Worm (Caenorhabditis elegans) whole organism, L1 larva: Measurements from ENCODE around the gene ttc-7.

Source experiments
- C16A3.4 ChIP-seq: fragments of 150-350 bp; optimal IDR thresholded peaks from 2 replicates; lab custom pipeline; 2014; ENCODE audit warnings: missing biosample characterization, missing genetic modification characterization
- C34B4.2 ChIP-seq: sonication (generic microtip); optimal IDR thresholded peaks from 2 replicates; lab custom pipeline; 2017; ENCODE audit warnings: mild to moderate bottlenecking, missing genetic modification characterization, missing compliant biosample characterization
- F16B12.6 ChIP-seq: fragments of 150-350 bp; optimal IDR thresholded peaks from 2 replicates; lab custom pipeline; 2014; ENCODE audit warnings: missing biosample characterization, missing genetic modification characterization
- aly-2 ChIP-seq: fragments of 150-350 bp; optimal IDR thresholded peaks from 2 replicates; lab custom pipeline; 2014; ENCODE audit warnings: missing biosample characterization, missing genetic modification characterization
- ama-1 ChIP-seq: fragments of 150-350 bp; optimal IDR thresholded peaks from 2 replicates; lab custom pipeline; 2014
- ceh-63 ChIP-seq: fragments of 200-800 bp; sonication (Bioruptor generic); optimal IDR thresholded peaks from 2 replicates; lab custom pipeline; 2018; ENCODE audit warnings: mild to moderate bottlenecking, missing genetic modification characterization, missing compliant biosample characterization
- ceh-82 ChIP-seq, 3 experiments: fragments of 150-350 bp in 1 of 3; sonication (generic microtip) in 2 of 3; optimal IDR thresholded peaks; 2 replicates each; lab custom pipeline; 2014 to 2017; ENCODE audit warnings: missing biosample characterization in 3 of 3, missing genetic modification characterization in 3 of 3
- ces-1 ChIP-seq: fragments of 150-350 bp; optimal IDR thresholded peaks from 2 replicates; lab custom pipeline; 2014; ENCODE audit warnings: missing biosample characterization, missing genetic modification reagents, missing genetic modification characterization
- dpl-1 ChIP-seq, 3 experiments: fragments of 150-350 bp in 2 of 3; sonication (generic microtip) in 1 of 3; optimal IDR thresholded peaks; 2 replicates each; lab custom pipeline; 2014 to 2017; ENCODE audit warnings: missing biosample characterization in 3 of 3, missing genetic modification characterization in 3 of 3, missing genetic modification reagents in 3 of 3
- efl-1 ChIP-seq, 4 experiments: fragments of 150-350 bp; optimal IDR thresholded peaks in 3 of 4; peaks in 1 of 4; 1 replicate in 1 of 4; 2 replicates in 3 of 4; lab custom pipeline; 2014; ENCODE audit warnings: missing biosample characterization in 2 of 4, missing genetic modification characterization in 2 of 4, missing genetic modification reagents in 2 of 4
- efl-3 ChIP-seq: fragments of 200-800 bp; sonication (Bioruptor generic); optimal IDR thresholded peaks from 2 replicates; lab custom pipeline; 2018; ENCODE audit warnings: mild to moderate bottlenecking, missing genetic modification characterization, missing compliant biosample characterization
- egl-13 ChIP-seq: sonication (generic microtip); optimal IDR thresholded peaks from 2 replicates; lab custom pipeline; 2016; ENCODE audit warnings: missing genotype, missing genetic modification reagents, missing genetic modification characterization, missing compliant biosample characterization
- egl-27 ChIP-seq, 2 experiments: fragments of 150-350 bp in 1 of 2; sonication (generic microtip); optimal IDR thresholded peaks; 3 replicates each; lab custom pipeline; 2017 to 2018; ENCODE audit warnings: missing biosample characterization in 2 of 2, missing genetic modification characterization in 2 of 2, missing genetic modification reagents in 2 of 2
- elt-2 ChIP-seq: sonication (generic microtip); optimal IDR thresholded peaks from 2 replicates; lab custom pipeline; 2016; ENCODE audit warnings: missing genetic modification characterization, mild to moderate bottlenecking, inconsistent platforms, missing compliant biosample characterization, missing genetic modification reagents
- ets-5 ChIP-seq: fragments of 200-800 bp; sonication (Bioruptor generic); IDR thresholded peaks from 2 replicates; pipeline ENCODE4 v1.3.6; 2022; ENCODE audit warnings: missing genetic modification characterization, missing compliant biosample characterization
- fos-1 ChIP-seq: fragments of 150-350 bp; optimal IDR thresholded peaks from 2 replicates; lab custom pipeline; 2014; ENCODE audit warnings: missing biosample characterization, missing genetic modification characterization
- grh-1 ChIP-seq: fragments of 200-800 bp; sonication (Bioruptor generic); IDR thresholded peaks from 2 replicates; pipeline ENCODE4 v1.3.6; 2022; ENCODE audit warnings: missing genetic modification reagents, missing genetic modification characterization, missing compliant biosample characterization
- hlh-17 ChIP-seq: fragments of 200-800 bp; sonication (Bioruptor generic); optimal IDR thresholded peaks from 2 replicates; lab custom pipeline; 2018; ENCODE audit warnings: missing genetic modification characterization, mild to moderate bottlenecking, missing compliant biosample characterization, moderate library complexity, borderline replicate concordance
- hpl-2 ChIP-seq: fragments of 150-350 bp; optimal IDR thresholded peaks from 2 replicates; lab custom pipeline; 2014; ENCODE audit warnings: missing biosample characterization, missing genetic modification reagents, missing genetic modification characterization
- isw-1 ChIP-seq: fragments of 200-800 bp; sonication (Bioruptor generic); IDR thresholded peaks from 2 replicates; pipeline ENCODE4 v1.3.6; 2022; ENCODE audit warnings: missing genetic modification characterization, missing compliant biosample characterization
- lin-14 ChIP-seq: fragments of 200-800 bp; sonication (Bioruptor generic); optimal IDR thresholded peaks from 2 replicates; lab custom pipeline; 2018; ENCODE audit warnings: mild to moderate bottlenecking, missing genetic modification characterization, moderate library complexity, missing compliant biosample characterization
- lin-35 ChIP-seq, 2 experiments: fragments of 150-350 bp; optimal IDR thresholded peaks; 2 replicates each; lab custom pipeline; 2014; ENCODE audit warnings: missing biosample characterization in 2 of 2, missing genetic modification characterization in 2 of 2, missing genetic modification reagents in 2 of 2
- lin-39 ChIP-seq: fragments of 150-350 bp; optimal IDR thresholded peaks from 2 replicates; lab custom pipeline; 2014; ENCODE audit warnings: missing biosample characterization, missing genetic modification reagents, missing genetic modification characterization
- lsy-2 ChIP-seq, 2 experiments: fragments of 150-350 bp; optimal IDR thresholded peaks; 2 replicates each; lab custom pipeline; 2014; ENCODE audit warnings: missing biosample characterization in 2 of 2, missing genetic modification characterization in 2 of 2
- mdl-1 ChIP-seq, 2 experiments: fragments of 150-350 bp; optimal IDR thresholded peaks; 2 replicates each; lab custom pipeline; 2014 to 2017; ENCODE audit warnings: missing biosample characterization in 2 of 2, missing genetic modification characterization in 2 of 2, inconsistent platforms in 1 of 2
- nhr-11 ChIP-seq: fragments of 150-350 bp; optimal IDR thresholded peaks from 2 replicates; lab custom pipeline; 2014; ENCODE audit warnings: missing biosample characterization, missing genetic modification characterization
- nhr-12 ChIP-seq: sonication (generic microtip); optimal IDR thresholded peaks from 2 replicates; lab custom pipeline; 2017; ENCODE audit warnings: missing biosample characterization, missing genetic modification characterization
- nhr-28 ChIP-seq: fragments of 150-350 bp; optimal IDR thresholded peaks from 2 replicates; lab custom pipeline; 2014; ENCODE audit warnings: missing biosample characterization, missing genetic modification characterization
- nhr-71 ChIP-seq: sonication (generic microtip); optimal IDR thresholded peaks from 2 replicates; lab custom pipeline; 2016; ENCODE audit warnings: mild to moderate bottlenecking, missing genetic modification characterization, moderate library complexity, missing compliant biosample characterization
- nhr-85 ChIP-seq: sonication (generic microtip); peaks from one replicate; lab custom pipeline; 2016; ENCODE audit warnings: missing genetic modification characterization, inconsistent platforms, missing compliant biosample characterization
- pqm-1 ChIP-seq: sonication (generic microtip); optimal IDR thresholded peaks from 3 replicates; lab custom pipeline; 2017; ENCODE audit warnings: missing biosample characterization, missing genetic modification characterization
- rnt-1 ChIP-seq: sonication (generic microtip); optimal IDR thresholded peaks from 2 replicates; lab custom pipeline; 2016; ENCODE audit warnings: mild to moderate bottlenecking, missing genetic modification characterization, moderate library complexity, missing compliant biosample characterization
- snpc-4 ChIP-seq: fragments of 150-350 bp; optimal IDR thresholded peaks from 2 replicates; lab custom pipeline; 2014; ENCODE audit warnings: missing biosample characterization, missing genetic modification characterization
- snu-23 ChIP-seq: sonication (generic microtip); optimal IDR thresholded peaks from 2 replicates; lab custom pipeline; 2016; ENCODE audit warnings: missing genetic modification characterization, missing compliant biosample characterization
- sox-4 ChIP-seq: sonication (generic microtip); optimal IDR thresholded peaks from 2 replicates; lab custom pipeline; 2016; ENCODE audit warnings: missing genetic modification characterization, missing compliant biosample characterization
- swsn-7 ChIP-seq: sonication (generic microtip); optimal IDR thresholded peaks from 2 replicates; lab custom pipeline; 2016; ENCODE audit warnings: missing genetic modification characterization, missing compliant biosample characterization
- unc-30 ChIP-seq: sonication (generic microtip); optimal IDR thresholded peaks from 2 replicates; lab custom pipeline; 2017; ENCODE audit warnings: missing biosample characterization, missing genetic modification characterization
- unc-62 ChIP-seq: fragments of 150-350 bp; optimal IDR thresholded peaks from 2 replicates; lab custom pipeline; 2014; ENCODE audit warnings: missing biosample characterization, missing genetic modification reagents, missing genetic modification characterization
- unc-86 ChIP-seq: sonication (generic microtip); optimal IDR thresholded peaks from 2 replicates; lab custom pipeline; 2016; ENCODE audit warnings: missing genetic modification characterization, missing compliant biosample characterization
- unc-98 ChIP-seq: fragments of 200-800 bp; sonication (Bioruptor generic); IDR thresholded peaks from 2 replicates; pipeline ENCODE4 v1.3.6; 2022; ENCODE audit warnings: missing genetic modification characterization, missing compliant biosample characterization
- xbp-1 ChIP-seq: sonication (generic microtip); optimal IDR thresholded peaks from 2 replicates; lab custom pipeline; 2016; ENCODE audit warnings: missing genetic modification characterization, missing compliant biosample characterization
- zag-1 ChIP-seq: fragments of 150-350 bp; optimal IDR thresholded peaks from 2 replicates; lab custom pipeline; 2014; ENCODE audit warnings: missing biosample characterization, missing genetic modification characterization
- ztf-11 ChIP-seq, 2 experiments: sonication (generic microtip); optimal IDR thresholded peaks; 2 replicates each; lab custom pipeline; 2016 to 2017; ENCODE audit warnings: missing genetic modification characterization in 2 of 2, missing biosample characterization in 1 of 2, missing compliant biosample characterization in 1 of 2
- ztf-4 ChIP-seq: fragments of 150-350 bp; optimal IDR thresholded peaks from 2 replicates; lab custom pipeline; 2014; ENCODE audit warnings: missing biosample characterization, missing genetic modification characterization

ttc-7 gene

DNA sequence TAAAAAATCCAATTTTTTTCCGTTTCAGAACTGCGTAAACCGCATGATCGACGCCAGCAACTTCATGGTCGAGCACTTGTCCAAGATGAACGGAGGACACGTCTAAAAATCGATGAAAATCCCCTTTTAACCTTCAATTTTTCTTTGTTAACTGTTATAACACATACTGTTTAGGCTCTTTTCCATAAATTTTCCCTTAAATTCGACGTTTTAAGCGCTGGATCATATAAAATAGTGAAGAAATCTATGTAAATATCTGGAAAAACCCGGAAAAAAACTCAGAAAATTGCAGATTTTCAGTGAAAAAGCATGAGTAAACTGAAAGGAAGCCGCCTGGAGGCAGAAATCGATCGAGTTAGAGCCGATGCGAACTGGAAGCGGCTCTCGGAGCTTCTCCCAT is at the start of gene ttc-7:
Gene ttc-7 (plus strand): TSS at position 301 of the 400 bp plus-strand sequence.
- TF ChIP-seq ztf-11 (tag; optimal IDR thresholded peaks at IDR 0.05; lab: Kevin White, UChicago) (no peak), unc-30 (tag; lab: Kevin White, UChicago) (no peak), nhr-11 (tag; lab: Kevin White, UChicago) (no peak), unc-98 (GFP tag; lab: Robert Waterston, UW) (no peak), sox-4 (tag; lab: Kevin White, UChicago) (no peak), lsy-2 (tag; optimal IDR thresholded peaks at IDR 0.05; lab: Kevin White, UChicago) (no peak), nhr-28 (no peak), dpl-1 (GFP tag; optimal IDR thresholded peaks at IDR 0.05; lab: Kevin White, UChicago) (no peak), pqm-1 (no peak), ztf-4 (tag; lab: Kevin White, UChicago) (no peak), xbp-1 (tag; lab: Kevin White, UChicago) (no peak), ama-1 (no peak), F16B12.6 (tag; lab: Kevin White, UChicago) (no peak)

DNA sequence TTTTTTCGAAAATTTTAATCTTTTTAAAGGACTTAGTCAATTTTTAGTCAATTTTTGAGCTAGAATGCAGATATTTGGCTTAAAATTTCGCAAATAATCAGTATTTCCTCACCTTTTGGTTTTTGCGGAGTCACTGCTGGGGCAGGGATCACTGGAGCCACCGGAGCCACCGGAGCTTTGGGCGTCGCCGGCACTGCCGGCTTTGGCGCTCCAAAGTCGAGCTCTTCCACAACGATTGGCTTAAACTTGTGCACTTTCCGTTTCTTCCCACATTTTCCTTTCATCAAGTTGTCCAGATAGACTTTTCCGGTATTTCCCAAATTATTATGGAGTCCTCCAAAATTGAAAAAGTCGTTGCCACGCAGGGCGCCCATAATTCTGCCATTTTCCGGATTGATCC is 45.9 kb upstream of the ttc-7 start:
- TF ChIP-seq ama-1 (no peak), egl-27 (tag; optimal IDR thresholded peaks at IDR 0.05; lab: Kevin White, UChicago) (no peak), hlh-17 (GFP tag; lab: Kevin White, UChicago) (no peak), unc-86 (no peak), snu-23 (GFP tag; lab: Kevin White, UChicago) (no peak), unc-98 (GFP tag; lab: Robert Waterston, UW) (no peak), aly-2 (tag; lab: Kevin White, UChicago) (no peak), swsn-7 (tag; lab: Kevin White, UChicago) (no peak), isw-1 (GFP tag; lab: Robert Waterston, UW) (no peak), ceh-63 (GFP tag; lab: Kevin White, UChicago) (no peak), F16B12.6 (tag; lab: Kevin White, UChicago) (no peak), dpl-1 (GFP tag; optimal IDR thresholded peaks at IDR 0.05; lab: Kevin White, UChicago) (no peak), elt-2 (tag; lab: Kevin White, UChicago) (no peak)

DNA sequence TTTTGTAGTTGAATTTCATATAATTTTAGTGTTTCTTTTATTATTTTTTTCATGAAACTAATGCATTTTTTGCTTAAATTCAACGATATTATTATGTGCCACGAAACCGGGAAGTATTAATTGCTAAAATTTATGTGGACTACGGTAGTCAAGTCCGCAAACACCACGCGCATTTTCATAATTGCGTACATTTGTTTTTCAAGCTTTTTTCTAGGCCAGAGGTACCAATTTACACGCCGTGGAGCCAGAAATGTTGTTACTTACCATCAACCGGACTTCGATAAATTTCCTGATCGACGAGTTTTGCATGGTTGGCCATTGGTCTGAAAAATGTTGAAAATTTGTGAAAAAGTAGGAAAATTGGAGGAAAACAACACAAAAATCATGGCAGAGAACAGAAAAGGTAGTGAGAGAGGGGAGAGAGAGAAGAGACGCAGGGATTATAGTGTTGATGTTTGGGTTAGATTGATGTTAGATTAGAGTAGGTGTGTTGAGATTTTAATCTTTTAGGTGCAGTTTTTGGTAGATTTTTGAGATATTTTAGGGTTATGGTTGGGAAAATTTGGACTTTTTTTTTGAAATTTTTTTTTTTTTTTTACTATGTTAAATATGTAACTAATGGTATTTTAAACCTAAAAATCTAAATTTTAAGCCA is 42.1 kb upstream of the ttc-7 start, which contains the start of gene clp-4:
Gene clp-4 (minus strand): TSS at position 323 of the 655 bp plus-strand sequence.
- TF ChIP-seq egl-13 (tag; lab: Kevin White, UChicago) (no peak), lsy-2 (tag; optimal IDR thresholded peaks at IDR 0.05; lab: Kevin White, UChicago) (peak; percentile 8 to 85), unc-62 (GFP tag; lab: Kevin White, UChicago) (no peak), snu-23 (GFP tag; lab: Kevin White, UChicago) (peak; percentile 23), pqm-1 (no peak), ets-5 (GFP tag; lab: Robert Waterston, UW) (no peak), nhr-71 (peak; percentile 21), lin-14 (GFP tag; lab: Kevin White, UChicago) (peak; percentile 32), snpc-4 (tag; lab: Kevin White, UChicago) (no peak), lin-39 (no peak), efl-1 (optimal IDR thresholded peaks at IDR 0.05; lab: Kevin White, UChicago) (no peak), efl-1 (GFP tag; optimal IDR thresholded peaks at IDR 0.05 in 1 of 2; lab: Kevin White, UChicago) (peak in 1 of 2 experiments; percentile 84), nhr-85 (peak; percentile 83), fos-1 (tag; lab: Kevin White, UChicago) (no peak)

DNA sequence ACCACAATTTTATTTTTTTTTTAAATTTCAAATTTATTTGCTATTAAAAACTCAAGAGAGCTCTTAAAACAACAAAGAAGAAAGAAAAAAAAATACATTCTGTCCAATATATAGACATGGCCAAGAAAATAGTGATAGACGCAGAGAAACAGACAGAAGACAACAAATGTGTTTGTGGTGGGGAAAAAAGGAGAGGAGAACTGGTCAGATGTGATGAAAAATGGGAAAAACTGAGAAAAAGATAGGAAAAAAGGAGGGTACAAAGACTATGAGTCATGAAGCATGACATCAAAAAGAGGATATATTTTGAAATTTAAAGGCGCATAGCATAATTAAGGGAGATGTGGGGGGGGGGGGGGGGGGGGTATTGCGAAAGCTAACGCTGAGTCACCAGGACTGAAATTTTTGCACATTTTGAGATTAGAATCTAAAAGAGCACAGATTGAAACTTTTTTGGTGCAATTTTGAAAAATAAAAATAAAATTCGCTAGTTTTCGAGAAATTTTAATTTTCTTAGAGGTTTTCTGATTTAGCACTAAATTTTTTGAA is 41.1 kb upstream of the ttc-7 start:
- TF ChIP-seq lin-35 (GFP tag; optimal IDR thresholded peaks at IDR 0.05; lab: Kevin White, UChicago) (peak in 1 of 2 experiments; percentile 12), lin-14 (GFP tag; lab: Kevin White, UChicago) (peak; percentile 91), efl-3 (no peak), sox-4 (tag; lab: Kevin White, UChicago) (no peak), ceh-82 (tag; optimal IDR thresholded peaks at IDR 0.05; lab: Kevin White, UChicago) (peak in 1 of 3 experiments; percentile 33), snu-23 (GFP tag; lab: Kevin White, UChicago) (peak; percentile 62), egl-13 (tag; lab: Kevin White, UChicago) (no peak), grh-1 (GFP tag; lab: Robert Waterston, UW) (no peak), elt-2 (tag; lab: Kevin White, UChicago) (no peak), unc-62 (GFP tag; lab: Kevin White, UChicago) (no peak), C16A3.4 (tag; lab: Kevin White, UChicago) (no peak), fos-1 (tag; lab: Kevin White, UChicago) (no peak), mdl-1 (tag; optimal IDR thresholded peaks at IDR 0.05; lab: Kevin White, UChicago) (no peak), hpl-2 (GFP tag; lab: Kevin White, UChicago) (no peak), zag-1 (tag; lab: Kevin White, UChicago) (no peak), C34B4.2 (no peak), rnt-1 (tag; lab: Kevin White, UChicago) (no peak), nhr-12 (tag; lab: Kevin White, UChicago) (no peak), ces-1 (no peak), ama-1 (no peak), swsn-7 (tag; lab: Kevin White, UChicago) (peak; percentile 29)
